5 worm cellular contexts compared by ENCODE assay signal in genomic region chrX:15608593-15608992, ce11.
TF ChIP-seq lines count a peak whose summit lies in the region.

No protein-coding gene starts in this region.

TF ChIP-seq in whole organism, L1 larva, 84 proteins besides CTCF, POLR2A, EP300 and RAD21 (continues in another document):
- peak; percentile 4 for TF ChIP-seq aly-2 (tag; optimal IDR thresholded peaks at IDR 0.05; lab: Kevin White, UChicago)
- no peak for TF ChIP-seq fkh-4 (tag; optimal IDR thresholded peaks at IDR 0.05; lab: Kevin White, UChicago; ENCODE audit: borderline replicate concordance)
- TF ChIP-seq Y116A8C.19 (tag; optimal IDR thresholded peaks at IDR 0.05; lab: Kevin White, UChicago; ENCODE audit: borderline replicate concordance): no peak
- TF ChIP-seq lsy-2 (tag; optimal IDR thresholded peaks at IDR 0.05; lab: Kevin White, UChicago): peak in 1 of 2 experiments; percentile 33
- peak; percentile 54 for TF ChIP-seq lin-14 (GFP tag; optimal IDR thresholded peaks at IDR 0.05; lab: Kevin White, UChicago)
- TF ChIP-seq fkh-8 (tag; optimal IDR thresholded peaks at IDR 0.05; lab: Kevin White, UChicago): peak; percentile 83
- peak; percentile 62 for TF ChIP-seq skn-1 (tag; optimal IDR thresholded peaks at IDR 0.05; lab: Kevin White, UChicago)
- peak; percentile 11 for TF ChIP-seq egl-13 (tag; optimal IDR thresholded peaks at IDR 0.05; lab: Kevin White, UChicago)
- no peak for TF ChIP-seq efl-1 (optimal IDR thresholded peaks at IDR 0.05; lab: Kevin White, UChicago)
- TF ChIP-seq efl-1 (GFP tag; optimal IDR thresholded peaks at IDR 0.05 in 1 of 2; lab: Kevin White, UChicago): peak in 1 of 2 experiments; percentile 73
- peak; percentile 14 for TF ChIP-seq fos-1 (tag; optimal IDR thresholded peaks at IDR 0.05; lab: Kevin White, UChicago)
- TF ChIP-seq pqm-1 (tag; optimal IDR thresholded peaks at IDR 0.05; lab: Kevin White, UChicago): no peak
- TF ChIP-seq nhr-84 (tag; optimal IDR thresholded peaks at IDR 0.05; lab: Kevin White, UChicago): no peak
- peak; percentile 68 for TF ChIP-seq dsc-1 (tag; optimal IDR thresholded peaks at IDR 0.05; lab: Kevin White, UChicago)
- no peak for TF ChIP-seq swsn-7 (tag; optimal IDR thresholded peaks at IDR 0.05; lab: Kevin White, UChicago)
- no peak for TF ChIP-seq nhr-12 (tag; optimal IDR thresholded peaks at IDR 0.05; lab: Kevin White, UChicago)
- peak; percentile 57 for TF ChIP-seq nhr-47 (tag; optimal IDR thresholded peaks at IDR 0.05; lab: Kevin White, UChicago)
- peak; percentile 19 for TF ChIP-seq lin-13 (GFP tag; optimal IDR thresholded peaks at IDR 0.05; lab: Kevin White, UChicago)

TF ChIP-seq in whole organism, L2 larva, 48 proteins besides CTCF, POLR2A, EP300 and RAD21:
- TF ChIP-seq nhr-129 (tag; optimal IDR thresholded peaks at IDR 0.05; lab: Kevin White, UChicago): peak; percentile 48
- TF ChIP-seq fos-1 (tag; optimal IDR thresholded peaks at IDR 0.05; lab: Kevin White, UChicago): no peak
- peak; percentile 32 for TF ChIP-seq C34F6.9 (tag; optimal IDR thresholded peaks at IDR 0.05; lab: Kevin White, UChicago)
- peak; percentile 23 for TF ChIP-seq unc-55 (GFP tag; optimal IDR thresholded peaks at IDR 0.05; lab: Kevin White, UChicago)
- TF ChIP-seq lin-11 (tag; optimal IDR thresholded peaks at IDR 0.05; lab: Kevin White, UChicago): no peak
- no peak for TF ChIP-seq F13H6.1 (tag; optimal IDR thresholded peaks at IDR 0.05; lab: Kevin White, UChicago)
- TF ChIP-seq sem-4 (tag; optimal IDR thresholded peaks at IDR 0.05; lab: Kevin White, UChicago): no peak
- TF ChIP-seq sma-9 (GFP tag; optimal IDR thresholded peaks at IDR 0.05; lab: Kevin White, UChicago): peak; percentile 27
- TF ChIP-seq sma-9 (tag; optimal IDR thresholded peaks at IDR 0.05; lab: Kevin White, UChicago): no peak
- TF ChIP-seq ceh-82 (tag; optimal IDR thresholded peaks at IDR 0.05; lab: Kevin White, UChicago): no peak
- peak; percentile 6 for TF ChIP-seq nhr-21 (tag; optimal IDR thresholded peaks at IDR 0.05; lab: Kevin White, UChicago)
- TF ChIP-seq ztf-4 (tag; optimal IDR thresholded peaks at IDR 0.05; lab: Kevin White, UChicago): peak; percentile 37
- no peak for TF ChIP-seq sma-3 (GFP tag; optimal IDR thresholded peaks at IDR 0.05; lab: Kevin White, UChicago)
- peak in 1 of 2 experiments; percentile 30 for TF ChIP-seq lsy-2 (tag; optimal IDR thresholded peaks at IDR 0.05; lab: Kevin White, UChicago)

TF ChIP-seq in whole organism, L3 larva, 47 proteins besides CTCF, POLR2A, EP300 and RAD21:
- TF ChIP-seq pha-4 (tag; optimal IDR thresholded peaks at IDR 0.05; lab: Kevin White, UChicago) (peak; percentile 11), jun-1 (tag; optimal IDR thresholded peaks at IDR 0.05; lab: Kevin White, UChicago) (peak; percentile 51), nhr-237 (tag; optimal IDR thresholded peaks at IDR 0.05; lab: Kevin White, UChicago) (no peak), nfya-1 (tag; optimal IDR thresholded peaks at IDR 0.05; lab: Kevin White, UChicago; ENCODE audit: insufficient read depth) (peak; percentile 15), nhr-23 (tag; optimal IDR thresholded peaks at IDR 0.05; lab: Kevin White, UChicago) (no peak)

TF ChIP-seq in whole organism, L4 larva, 104 proteins besides CTCF, POLR2A, EP300 and RAD21:
- TF ChIP-seq mxl-3 (GFP tag; optimal IDR thresholded peaks at IDR 0.05; lab: Kevin White, UChicago) (peak; percentile 26), aha-1 (tag; lab: Kevin White, UChicago) (peak; percentile 13), lsy-2 (tag; optimal IDR thresholded peaks at IDR 0.05; lab: Kevin White, UChicago) (peak in 1 of 2 experiments; percentile 8), nhr-11 (tag; optimal IDR thresholded peaks at IDR 0.05; lab: Kevin White, UChicago) (peak; percentile 70), daf-16 (GFP tag; optimal IDR thresholded peaks at IDR 0.05; lab: Kevin White, UChicago) (no peak), daf-16 (tag; optimal IDR thresholded peaks at IDR 0.05; lab: Kevin White, UChicago) (peak; percentile 9), hlh-30 (tag; optimal IDR thresholded peaks at IDR 0.05; lab: Kevin White, UChicago; ENCODE audit: insufficient read depth) (peak; percentile 45), Y75B8A.6 (GFP tag; IDR thresholded peaks at IDR 0.05; lab: Robert Waterston, UW) (no peak), unc-62 (GFP tag; optimal IDR thresholded peaks at IDR 0.05 in 1 of 2; lab: Kevin White, UChicago) (no peak), unc-62 (tag; optimal IDR thresholded peaks at IDR 0.05; lab: Kevin White, UChicago) (no peak)

TF ChIP-seq in whole organism, young adult, 124 proteins besides CTCF, POLR2A, EP300 and RAD21:
- TF ChIP-seq lir-1 (GFP tag; conservative IDR thresholded peaks at IDR 0.05; lab: Robert Waterston, UW): 0 out of 2 replicates have a peak, but pooled peaks have one; percentile 19
- TF ChIP-seq atf-7 (tag; optimal IDR thresholded peaks at IDR 0.05; lab: Kevin White, UChicago): peak; percentile 30
- TF ChIP-seq ztf-22 (GFP tag; optimal IDR thresholded peaks at IDR 0.05; lab: Kevin White, UChicago): no peak
- peak in 1 of 3 experiments; percentile 44 for TF ChIP-seq lin-35 (GFP tag; optimal IDR thresholded peaks at IDR 0.05; lab: Kevin White, UChicago)
- TF ChIP-seq ccch-3 (GFP tag; optimal IDR thresholded peaks at IDR 0.05; lab: Kevin White, UChicago): no peak
- no peak for TF ChIP-seq egrh-3 (GFP tag; IDR thresholded peaks at IDR 0.05; lab: Robert Waterston, UW)
- TF ChIP-seq xnd-1 (tag; optimal IDR thresholded peaks at IDR 0.05; lab: Kevin White, UChicago): no peak
- peak; percentile 35; the same call in 1 of the 2 replicates for TF ChIP-seq cebp-1 (GFP tag; IDR thresholded peaks at IDR 0.05; lab: Robert Waterston, UW)
- TF ChIP-seq cebp-1 (tag; optimal IDR thresholded peaks at IDR 0.05; lab: Kevin White, UChicago): peak; percentile 97
TF ChIP-seq in whole organism, young adult: peak in this region for 4.
